Fruit fly (Drosophila melanogaster) ovary, adult (tissue): Measurements from ENCODE around the gene CG11562.

Experiments
- CG17801 ChIP-seq: fragments of 200-800 bp; optimal IDR thresholded peaks from 2 replicates; lab custom pipeline; 2019; ENCODE audit warnings: missing biosample characterization, mild to moderate bottlenecking, missing genetic modification characterization, moderate library complexity; ENCODE audit not compliant: partially characterized antibody

The CG11562 gene

dm6 chr2L:300877-301706 is 8.9 kb downstream of the CG11562 start:
- no peak for TF ChIP-seq CG17801 (GFP tag; lab: Kevin White, UChicago)

dm6 chr2L:303306-303962 is 11.2 kb downstream of the CG11562 start:
- no peak for TF ChIP-seq CG17801 (GFP tag; lab: Kevin White, UChicago)

- no peak for TF ChIP-seq CG17801 (GFP tag; lab: Kevin White, UChicago)
Observed at dm6 chr2L:305198-305597, 13.0 kb downstream of the CG11562 start.

dm6 chr2L:305646-306045 is 13.4 kb downstream of the CG11562 start, which contains the start of gene Plc21C:
Plc21C (plus strand) TSS chr2L:305935.
- peak; percentile 68 for TF ChIP-seq CG17801 (GFP tag; lab: Kevin White, UChicago)

- TF ChIP-seq CG17801 (GFP tag; lab: Kevin White, UChicago): no peak
Observed at dm6 chr2L:306188-306927, 14.1 kb downstream of the CG11562 start.

dm6 chr2L:307129-307528 is 14.9 kb downstream of the CG11562 start:
- TF ChIP-seq CG17801 (GFP tag; lab: Kevin White, UChicago): no peak

- no peak for TF ChIP-seq CG17801 (GFP tag; lab: Kevin White, UChicago)
Observed at dm6 chr2L:308194-308706, 16.0 kb downstream of the CG11562 start.

dm6 chr2L:309177-309576 is 17.0 kb downstream of the CG11562 start:
- TF ChIP-seq CG17801 (GFP tag; lab: Kevin White, UChicago): peak; percentile 4

- TF ChIP-seq CG17801 (GFP tag; lab: Kevin White, UChicago): no peak
Observed at dm6 chr2L:309812-310431, 17.7 kb downstream of the CG11562 start.

dm6 chr2L:319159-319558 is 26.9 kb downstream of the CG11562 start, which contains the start of gene CG11912:
CG11912 (minus strand) TSS chr2L:319259.
- TF ChIP-seq CG17801 (GFP tag; lab: Kevin White, UChicago): no peak

dm6 chr2L:319745-320144 is 27.5 kb downstream of the CG11562 start:
- TF ChIP-seq CG17801 (GFP tag; lab: Kevin White, UChicago): no peak

- TF ChIP-seq CG17801 (GFP tag; lab: Kevin White, UChicago): no peak
Observed at dm6 chr2L:321148-321547, 28.9 kb downstream of the CG11562 start, which contains the start of gene CG11911. CG11911 (minus strand) TSS chr2L:321248.

- TF ChIP-seq CG17801 (GFP tag; lab: Kevin White, UChicago): no peak
Observed at dm6 chr2L:321793-322192, 29.6 kb downstream of the CG11562 start, which contains the start of gene CG33127. CG33127 (plus strand) TSS chr2L:322101.

- TF ChIP-seq CG17801 (GFP tag; lab: Kevin White, UChicago): no peak
Observed at dm6 chr2L:322915-323314, 30.7 kb downstream of the CG11562 start.
